Worm (Caenorhabditis elegans): ENCODE data around the gene grl-13.

DNA sequence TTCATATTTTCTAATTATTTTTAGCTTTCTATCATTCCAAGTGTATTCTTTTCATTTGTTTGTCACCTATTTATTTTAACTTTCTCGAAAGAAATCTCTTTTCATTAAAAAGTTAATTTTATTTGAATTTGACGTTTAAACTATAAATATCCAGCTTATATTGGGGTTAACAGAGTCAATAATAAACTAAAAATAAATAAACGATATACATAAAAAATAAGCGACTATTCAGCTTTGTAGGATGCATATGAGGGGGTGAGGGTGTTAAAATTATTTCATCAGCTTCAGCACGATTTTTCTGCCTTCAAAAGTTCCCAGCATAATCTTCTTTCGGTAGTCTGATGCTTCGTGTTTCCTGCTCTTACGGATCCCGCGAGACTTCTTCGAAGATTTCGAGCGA, 9.2 kb upstream of the grl-13 start:
- TF ChIP-seq him-1 (tag; optimal IDR thresholded peaks at IDR 0.05) (no peak), dao-5 (tag; optimal IDR thresholded peaks at IDR 0.05) (no peak), W03F9.2 (tag; optimal IDR thresholded peaks at IDR 0.05) (no peak)

All from whole organism, L4/young adult.